Fruit fly (Drosophila melanogaster) whole organism, pupa: ENCODE measurements around the gene lqfR.

Experiments used
- CG10348 ChIP-seq: fragments of 200-800 bp; sonication (Bioruptor generic); IDR thresholded peaks from 2 replicates; pipeline ENCODE4 v1.3.6; 2022; ENCODE audit warnings: missing biosample characterization, missing genetic modification characterization
- CG14655 ChIP-seq: fragments of 200-800 bp; sonication (Bioruptor generic); optimal IDR thresholded peaks from 3 replicates; lab custom pipeline; 2017; ENCODE audit warnings: mild to moderate bottlenecking, missing biosample characterization, missing genetic modification reagents, missing genetic modification characterization
- CG17806 ChIP-seq: fragments of 200-800 bp; sonication (Bioruptor generic); optimal IDR thresholded peaks from 2 replicates; lab custom pipeline; 2018; ENCODE audit warnings: missing biosample characterization, mild to moderate bottlenecking, missing genetic modification characterization, moderate library complexity
- CG9948 ChIP-seq: fragments of 200-800 bp; sonication (Bioruptor generic); optimal IDR thresholded peaks from 2 replicates; lab custom pipeline; 2018; ENCODE audit warnings: missing biosample characterization, mild to moderate bottlenecking, missing genetic modification characterization, moderate library complexity
- Pif1A ChIP-seq: fragments of 200-800 bp; sonication (Bioruptor generic); optimal IDR thresholded peaks from 3 replicates; lab custom pipeline; 2016; ENCODE audit warnings: missing biosample characterization, missing genetic modification characterization
- Pif1B ChIP-seq: fragments of 200-800 bp; sonication (Bioruptor generic); optimal IDR thresholded peaks from 3 replicates; lab custom pipeline; 2016; ENCODE audit warnings: missing biosample characterization, missing genetic modification characterization
- fd96Ca ChIP-seq: fragments of 200-800 bp; sonication (Bioruptor generic); IDR thresholded peaks from 3 replicates; pipeline ENCODE4 v1.3.6; 2022; ENCODE audit warnings: missing biosample characterization, missing genetic modification characterization
- rn ChIP-seq: fragments of 200-800 bp; sonication (Bioruptor generic); IDR thresholded peaks from 2 replicates; pipeline ENCODE4 v1.3.6; 2022; ENCODE audit warnings: missing biosample characterization, missing genetic modification characterization

- TF ChIP-seq Pif1A (GFP tag; lab: Kevin White, UChicago) (no peak), CG10348 (GFP tag; lab: Robert Waterston, UW) (0 out of 2 replicates have a peak, but pooled peaks have one; percentile 14), CG17806 (tag; lab: Kevin White, UChicago) (peak; percentile 20), rn (GFP tag; lab: Robert Waterston, UW) (0 out of 2 replicates have a peak, but pooled peaks have one; percentile 9), fd96Ca (peak; percentile 70), Pif1B (GFP tag; lab: Kevin White, UChicago) (peak; percentile 14), CG9948 (peak; percentile 35), CG14655 (GFP tag; lab: Kevin White, UChicago) (no peak)
Measured at dm6 chr3R:22410537-22411360, at the start of gene lqfR, which contains the start of gene CG13850.
